Worm (Caenorhabditis elegans) whole organism, midembryonic: ENCODE data around the gene ZK177.9.

Experiments
- T22C8.4 ChIP-seq: fragments of 200-800 bp; sonication (Bioruptor generic); IDR thresholded peaks from 2 replicates; pipeline ENCODE4 v1.3.6; 2022; ENCODE audit warnings: missing genetic modification characterization, missing compliant biosample characterization
- cog-1 ChIP-seq: sonication (generic microtip); optimal IDR thresholded peaks from 2 replicates; lab custom pipeline; 2016; ENCODE audit warnings: missing genetic modification characterization, missing compliant biosample characterization
- flt-1 ChIP-seq: fragments of 200-800 bp; sonication (Bioruptor generic); IDR thresholded peaks from 2 replicates; pipeline ENCODE4 v1.3.6; 2022; ENCODE audit warnings: missing genetic modification characterization, missing compliant biosample characterization
- klf-2 ChIP-seq: fragments of 200-800 bp; sonication (Bioruptor generic); conservative IDR thresholded peaks from 2 replicates; pipeline ENCODE4 v1.3.6; 2022; ENCODE audit warnings: missing genetic modification reagents, missing genetic modification characterization, missing compliant biosample characterization
- med-1 ChIP-seq: sonication (generic microtip); optimal IDR thresholded peaks from 2 replicates; lab custom pipeline; 2017; ENCODE audit warnings: missing genetic modification characterization, mild to moderate bottlenecking, missing compliant biosample characterization, antibody characterized with exemption, missing genetic modification reagents; ENCODE audit not compliant: insufficient read depth
- ztf-23 ChIP-seq: fragments of 200-800 bp; sonication (Bioruptor generic); IDR thresholded peaks from 2 replicates; pipeline ENCODE4 v1.3.6; 2022; ENCODE audit warnings: missing genetic modification reagents, missing genetic modification characterization, missing compliant biosample characterization
- ztf-29 ChIP-seq: fragments of 200-800 bp; sonication (Bioruptor generic); IDR thresholded peaks from 2 replicates; pipeline ENCODE4 v1.3.6; 2022; ENCODE audit warnings: missing genetic modification reagents, missing genetic modification characterization, missing compliant biosample characterization

- TF ChIP-seq cog-1 (tag; lab: Kevin White, UChicago) (no peak), ztf-23 (no peak), T22C8.4 (GFP tag; lab: Robert Waterston, UW) (no peak), med-1 (no peak), ztf-29 (no peak), klf-2 (GFP tag; lab: Robert Waterston, UW) (no peak), flt-1 (no peak)
These were observed 20.0 kb upstream of the ZK177.9 start, which contains the start of gene C17C3.11 for ce11 chrII:5537524-5537923.
